Fruit fly (Drosophila melanogaster) whole organism, wandering third instar larva: Measurements from ENCODE around the gene CG4789.

Experiments
- Abd-B ChIP-seq: fragments of >200 bp; optimal IDR thresholded peaks from 2 replicates; lab custom pipeline; 2017; ENCODE audit warnings: missing biosample characterization, missing genetic modification characterization
- CG32264 ChIP-seq: fragments of 200-800 bp; sonication (Bioruptor generic); optimal IDR thresholded peaks from 2 replicates; lab custom pipeline; 2016; ENCODE audit warnings: missing biosample characterization, missing genetic modification characterization
- CG9705 ChIP-seq: fragments of 200-800 bp; sonication (Bioruptor generic); optimal IDR thresholded peaks from 2 replicates; lab custom pipeline; 2018; ENCODE audit warnings: missing biosample characterization, mild to moderate bottlenecking, missing genetic modification characterization
- CrebA ChIP-seq: fragments of 200-800 bp; sonication (Bioruptor generic); optimal IDR thresholded peaks from 2 replicates; lab custom pipeline; 2016; ENCODE audit warnings: missing biosample characterization, mild to moderate bottlenecking, missing genetic modification characterization, borderline replicate concordance
- Dfd ChIP-seq: fragments of >200 bp; optimal IDR thresholded peaks from 2 replicates; lab custom pipeline; 2017; ENCODE audit warnings: missing biosample characterization, missing genetic modification characterization
- Dif ChIP-seq: fragments of 200-275, 200-300 bp; sonication (Bioruptor generic); optimal IDR thresholded peaks from 2 replicates; lab custom pipeline; 2018; ENCODE audit warnings: missing biosample characterization, missing genetic modification characterization; ENCODE audit not compliant: partially characterized antibody
- GATAd ChIP-seq: sonication (Bioruptor generic); optimal IDR thresholded peaks from 2 replicates; lab custom pipeline; 2016; ENCODE audit warnings: missing biosample characterization, missing genetic modification characterization
- HLH106 ChIP-seq: fragments of 200-800 bp; optimal IDR thresholded peaks from 3 replicates; lab custom pipeline; 2019; ENCODE audit warnings: missing biosample characterization, mild to moderate bottlenecking, missing genetic modification characterization, moderate library complexity
- Hnf4 ChIP-seq: fragments of 200-800 bp; sonication (Bioruptor generic); optimal IDR thresholded peaks from 2 replicates; lab custom pipeline; 2016; ENCODE audit warnings: missing biosample characterization, mild to moderate bottlenecking, missing genetic modification characterization
- Hr78 ChIP-seq: fragments of >200 bp; optimal IDR thresholded peaks from 2 replicates; lab custom pipeline; 2017; ENCODE audit warnings: missing biosample characterization, missing genetic modification characterization
- Hr83 ChIP-seq: fragments of 200-300 bp; sonication (Bioruptor generic); optimal IDR thresholded peaks from 2 replicates; lab custom pipeline; 2016; ENCODE audit warnings: missing biosample characterization, mild to moderate bottlenecking, missing genetic modification characterization, moderate library complexity; ENCODE audit not compliant: poor library complexity, severe bottlenecking
- Jra ChIP-seq: sonication (Bioruptor generic); optimal IDR thresholded peaks from 2 replicates; lab custom pipeline; 2016; ENCODE audit warnings: missing biosample characterization, missing genetic modification characterization
- Mio ChIP-seq: sonication (Bioruptor generic); optimal IDR thresholded peaks from 2 replicates; lab custom pipeline; 2016; ENCODE audit warnings: missing biosample characterization, missing genetic modification characterization
- Myc ChIP-seq: fragments of >200 bp; optimal IDR thresholded peaks from 2 replicates; lab custom pipeline; 2017
- N ChIP-seq: fragments of >200 bp; optimal IDR thresholded peaks from 2 replicates; lab custom pipeline; 2018; ENCODE audit warnings: missing biosample characterization, missing external identifiers, missing genetic modification characterization
- OdsH ChIP-seq: fragments of 200-800 bp; sonication (Bioruptor generic); optimal IDR thresholded peaks from 2 replicates; lab custom pipeline; 2016; ENCODE audit warnings: missing biosample characterization, mild to moderate bottlenecking, missing genetic modification characterization
- Rel ChIP-seq, 2 experiments: fragments of 200-800 bp; sonication (Bioruptor generic) in 1 of 2; optimal IDR thresholded peaks; 2 replicates in 1 of 2; 3 replicates in 1 of 2; lab custom pipeline; 2016 to 2019; ENCODE audit warnings: mild to moderate bottlenecking in 2 of 2, missing biosample characterization in 2 of 2, missing genetic modification characterization in 2 of 2, moderate library complexity in 1 of 2
- Sp1 ChIP-seq: fragments of 200-800 bp; sonication (Bioruptor generic); optimal IDR thresholded peaks from 3 replicates; lab custom pipeline; 2019; ENCODE audit warnings: missing biosample characterization, mild to moderate bottlenecking, missing genetic modification characterization, moderate library complexity
- Vsx2 ChIP-seq: fragments of 200-300, 225-300 bp; sonication (Bioruptor generic); optimal IDR thresholded peaks from 2 replicates; lab custom pipeline; 2018; ENCODE audit warnings: missing biosample characterization, missing genetic modification characterization; ENCODE audit not compliant: partially characterized antibody
- br ChIP-seq: fragments of 200-800 bp; sonication (Bioruptor generic); optimal IDR thresholded peaks from 2 replicates; lab custom pipeline; 2016; ENCODE audit warnings: missing biosample characterization, missing genetic modification characterization
- brk ChIP-seq: fragments of 200-800 bp; sonication (Bioruptor generic); optimal IDR thresholded peaks from 2 replicates; lab custom pipeline; 2016; ENCODE audit warnings: missing biosample characterization, mild to moderate bottlenecking, missing genetic modification characterization
- dl ChIP-seq, 2 experiments: fragments of 175-275, 200-275 bp in 1 of 2; fragments of 200-275 bp in 1 of 2; sonication (Bioruptor generic); optimal IDR thresholded peaks; lab custom pipeline; 2018; ENCODE audit warnings: mild to moderate bottlenecking in 2 of 2, missing biosample characterization in 2 of 2, missing genetic modification characterization in 2 of 2, moderate library complexity in 2 of 2; ENCODE audit not compliant: partially characterized antibody in 2 of 2, insufficient read depth in 1 of 2
- dmrt93B ChIP-seq: fragments of 200-800 bp; sonication (Bioruptor generic); optimal IDR thresholded peaks from 2 replicates; lab custom pipeline; 2018; ENCODE audit warnings: missing biosample characterization, mild to moderate bottlenecking, missing genetic modification characterization
- dsf ChIP-seq: sonication (Bioruptor generic); optimal IDR thresholded peaks from 2 replicates; lab custom pipeline; 2016; ENCODE audit warnings: missing biosample characterization, missing genetic modification characterization, borderline replicate concordance
- ey ChIP-seq: fragments of 200-800 bp; sonication (Bioruptor generic); optimal IDR thresholded peaks from 2 replicates; lab custom pipeline; 2016; ENCODE audit warnings: missing biosample characterization, missing genetic modification characterization
- foxo ChIP-seq, 2 experiments: fragments of 200-800 bp; sonication (Bioruptor generic); optimal IDR thresholded peaks; 2 replicates in 1 of 2; 3 replicates in 1 of 2; lab custom pipeline; 2016 to 2017; ENCODE audit warnings: missing biosample characterization in 2 of 2, missing genetic modification characterization in 2 of 2
- fru ChIP-seq: fragments of 200-800 bp; sonication (Bioruptor generic); optimal IDR thresholded peaks from 3 replicates; lab custom pipeline; 2016; ENCODE audit warnings: missing biosample characterization, mild to moderate bottlenecking, missing genetic modification characterization
- h ChIP-seq: fragments of 200-800 bp; sonication (Bioruptor generic); optimal IDR thresholded peaks from 3 replicates; lab custom pipeline; 2016; ENCODE audit warnings: missing biosample characterization, mild to moderate bottlenecking, missing genetic modification characterization
- jim ChIP-seq: fragments of 175-275, 200-325 bp; sonication (Bioruptor generic); optimal IDR thresholded peaks from 2 replicates; lab custom pipeline; 2016; ENCODE audit warnings: missing biosample characterization, mild to moderate bottlenecking, missing genetic modification characterization
- lola ChIP-seq: fragments of >200 bp; optimal IDR thresholded peaks from 2 replicates; lab custom pipeline; 2017; ENCODE audit warnings: missing biosample characterization, missing genetic modification characterization
- pan ChIP-seq: fragments of >200 bp; optimal IDR thresholded peaks from 2 replicates; lab custom pipeline; 2017
- psq ChIP-seq: fragments of 200-800 bp; sonication (Bioruptor generic); optimal IDR thresholded peaks from 3 replicates; lab custom pipeline; 2017; ENCODE audit warnings: missing biosample characterization, mild to moderate bottlenecking, missing genetic modification characterization, moderate library complexity
- rgr ChIP-seq: fragments of 200-800 bp; sonication (Bioruptor generic); optimal IDR thresholded peaks from 3 replicates; lab custom pipeline; 2016; ENCODE audit warnings: missing biosample characterization, mild to moderate bottlenecking, missing genetic modification characterization
- sage ChIP-seq: fragments of 200-800 bp; sonication (Bioruptor generic); optimal IDR thresholded peaks from 2 replicates; lab custom pipeline; 2016; ENCODE audit warnings: missing biosample characterization, mild to moderate bottlenecking, missing genetic modification characterization
- sv ChIP-seq: fragments of 200-800 bp; sonication (Bioruptor generic); optimal IDR thresholded peaks from 3 replicates; lab custom pipeline; 2016; ENCODE audit warnings: missing biosample characterization, missing genetic modification characterization
- tai ChIP-seq: sonication (Bioruptor generic); optimal IDR thresholded peaks from 2 replicates; lab custom pipeline; 2016; ENCODE audit warnings: missing biosample characterization, missing genetic modification characterization
- usp ChIP-seq: fragments of >200 bp; optimal IDR thresholded peaks from 2 replicates; lab custom pipeline; 2017; ENCODE audit warnings: missing biosample characterization, missing genetic modification characterization
- woc ChIP-seq: sonication (Bioruptor generic); optimal IDR thresholded peaks from 2 replicates; lab custom pipeline; 2016; ENCODE audit warnings: missing biosample characterization, mild to moderate bottlenecking, missing genetic modification characterization

CG4789 gene

dm6 chrX:16757645-16758044 lies 43.1 kb upstream of the CG4789 start:
- TF ChIP-seq sage (GFP tag; lab: Kevin White, UChicago) (no peak), Dfd (GFP tag; lab: Kevin White, UChicago) (no peak), jim (GFP tag; lab: Kevin White, UChicago) (no peak), psq (GFP tag; lab: Kevin White, UChicago) (no peak), HLH106 (tag; lab: Kevin White, UChicago) (no peak), Hr78 (GFP tag; lab: Kevin White, UChicago) (no peak), foxo (GFP tag; optimal IDR thresholded peaks at IDR 0.05; lab: Kevin White, UChicago) (no peak), Vsx2 (GFP tag; lab: Kevin White, UChicago) (no peak), lola (GFP tag; lab: Kevin White, UChicago) (no peak), dsf (GFP tag; lab: Kevin White, UChicago) (no peak), N (GFP tag; lab: Kevin White, UChicago) (no peak), dl (GFP tag; optimal IDR thresholded peaks at IDR 0.05; lab: Kevin White, UChicago; ENCODE audit: insufficient read depth in 1 of 2, partially characterized antibody in 2 of 2) (no peak), CG32264 (no peak)

- TF ChIP-seq Dif (GFP tag; lab: Kevin White, UChicago) (no peak), sage (GFP tag; lab: Kevin White, UChicago) (no peak), tai (GFP tag; lab: Kevin White, UChicago) (no peak), sv (GFP tag; lab: Kevin White, UChicago) (no peak), Rel (GFP tag; optimal IDR thresholded peaks at IDR 0.05; lab: Kevin White, UChicago) (no peak), Rel (tag; optimal IDR thresholded peaks at IDR 0.05; lab: Kevin White, UChicago) (no peak), Myc (lab: Kevin White, UChicago) (no peak), Mio (GFP tag; lab: Kevin White, UChicago) (no peak), h (no peak), dsf (GFP tag; lab: Kevin White, UChicago) (no peak), ey (GFP tag; lab: Kevin White, UChicago) (no peak), CG9705 (GFP tag; lab: Kevin White, UChicago) (no peak), foxo (GFP tag; optimal IDR thresholded peaks at IDR 0.05; lab: Kevin White, UChicago) (no peak), dmrt93B (GFP tag; lab: Kevin White, UChicago) (no peak), Hr83 (GFP tag; lab: Kevin White, UChicago) (no peak), Vsx2 (GFP tag; lab: Kevin White, UChicago) (no peak), Dfd (GFP tag; lab: Kevin White, UChicago) (no peak), woc (GFP tag; lab: Kevin White, UChicago) (no peak)
These were observed 40.2 kb upstream of the CG4789 start for dm6 chrX:16760542-16760941.

- TF ChIP-seq Rel (GFP tag; optimal IDR thresholded peaks at IDR 0.05; lab: Kevin White, UChicago) (no peak), Rel (tag; optimal IDR thresholded peaks at IDR 0.05; lab: Kevin White, UChicago) (no peak), ey (GFP tag; lab: Kevin White, UChicago) (peak; percentile 68), Hnf4 (peak; percentile 35), Abd-B (GFP tag; lab: Kevin White, UChicago) (no peak), brk (GFP tag; lab: Kevin White, UChicago) (no peak), tai (GFP tag; lab: Kevin White, UChicago) (no peak), lola (GFP tag; lab: Kevin White, UChicago) (no peak), Jra (GFP tag; lab: Kevin White, UChicago) (no peak), Dfd (GFP tag; lab: Kevin White, UChicago) (no peak), dsf (GFP tag; lab: Kevin White, UChicago) (no peak), Sp1 (peak; percentile 67), CG9705 (GFP tag; lab: Kevin White, UChicago) (no peak), Hr83 (GFP tag; lab: Kevin White, UChicago) (no peak), Vsx2 (GFP tag; lab: Kevin White, UChicago) (no peak), CG32264 (no peak), GATAd (GFP tag; lab: Kevin White, UChicago) (no peak), psq (GFP tag; lab: Kevin White, UChicago) (peak; percentile 58), sage (GFP tag; lab: Kevin White, UChicago) (peak; percentile 61), HLH106 (tag; lab: Kevin White, UChicago) (peak; percentile 71), OdsH (peak; percentile 42), CrebA (GFP tag; lab: Kevin White, UChicago) (no peak), Myc (lab: Kevin White, UChicago) (no peak), jim (GFP tag; lab: Kevin White, UChicago) (no peak), woc (GFP tag; lab: Kevin White, UChicago) (peak; percentile 90), usp (no peak), dmrt93B (GFP tag; lab: Kevin White, UChicago) (peak; percentile 64), rgr (GFP tag; lab: Kevin White, UChicago) (peak; percentile 69), Dif (GFP tag; lab: Kevin White, UChicago) (no peak), N (GFP tag; lab: Kevin White, UChicago) (no peak), h (peak; percentile 77), fru (GFP tag; lab: Kevin White, UChicago) (peak; percentile 76), foxo (GFP tag; optimal IDR thresholded peaks at IDR 0.05; lab: Kevin White, UChicago) (peak in 1 of 2 experiments; percentile 76), br (GFP tag; lab: Kevin White, UChicago) (peak; percentile 69), Hr78 (GFP tag; lab: Kevin White, UChicago) (no peak), dl (GFP tag; optimal IDR thresholded peaks at IDR 0.05; lab: Kevin White, UChicago; ENCODE audit: insufficient read depth in 1 of 2, partially characterized antibody in 2 of 2) (no peak), pan (lab: Kevin White, UChicago) (no peak), sv (GFP tag; lab: Kevin White, UChicago) (no peak), Mio (GFP tag; lab: Kevin White, UChicago) (no peak)
These were observed 39.2 kb upstream of the CG4789 start for dm6 chrX:16761531-16761930.
